Worm (Caenorhabditis elegans): Measurements from ENCODE around the gene R07B1.7.

- TF ChIP-seq fkh-10 (GFP tag; optimal IDR thresholded peaks at IDR 0.05), result no peak
- TF ChIP-seq snpc-4 (tag; optimal IDR thresholded peaks at IDR 0.05), result no peak
These were observed 602 bp downstream of the R07B1.7 start, which contains the start of gene R07B1.13 for ce11 chrX:9869522-9869921.
